Fruit fly (Drosophila melanogaster): ENCODE data around the gene Ndc80.
A peak's percentile ranks its signal among the peaks of the same experiment; 100 is the strongest.

Ndc80 gene

dm6 chrX:13634254-13634999 is 22.6 kb upstream of the Ndc80 start (continued):
- TF ChIP-seq psq (GFP tag; optimal IDR thresholded peaks at IDR 0.05), result no peak
- no peak for TF ChIP-seq salm (tag; optimal IDR thresholded peaks at IDR 0.05)
- peak; percentile 52 for TF ChIP-seq CG12104 (GFP tag; optimal IDR thresholded peaks at IDR 0.05)
- TF ChIP-seq CG2875 (GFP tag; optimal IDR thresholded peaks at IDR 0.05), result peak; percentile 40
- no peak for TF ChIP-seq CG10366 (GFP tag; IDR thresholded peaks at IDR 0.05)
- 0 out of 3 replicates have a peak, but pooled peaks have one; percentile 24 for TF ChIP-seq zfh1 (GFP tag; IDR thresholded peaks at IDR 0.05)
- TF ChIP-seq Deaf1 (tag; optimal IDR thresholded peaks at IDR 0.05), result no peak
- TF ChIP-seq ttk (GFP tag; IDR thresholded peaks at IDR 0.05), result no peak
- TF ChIP-seq CG1529 (GFP tag; optimal IDR thresholded peaks at IDR 0.05), result no peak
- TF ChIP-seq CG7745 (tag; optimal IDR thresholded peaks at IDR 0.05), result no peak
- no peak for TF ChIP-seq CG2199 (GFP tag; IDR thresholded peaks at IDR 0.05)
- TF ChIP-seq sens-2 (GFP tag; IDR thresholded peaks at IDR 0.05), result no peak
- TF ChIP-seq MTF-1 (GFP tag; optimal IDR thresholded peaks at IDR 0.05; ENCODE audit: borderline replicate concordance), result peak; percentile 78
- peak; percentile 83 for TF ChIP-seq CG2120 (GFP tag; optimal IDR thresholded peaks at IDR 0.05)
- TF ChIP-seq p53 (GFP tag; optimal IDR thresholded peaks at IDR 0.05), result no peak
- TF ChIP-seq CG12769 (tag; optimal IDR thresholded peaks at IDR 0.05), result peak; percentile 50
- peak; percentile 80 for TF ChIP-seq CG13296 (GFP tag; optimal IDR thresholded peaks at IDR 0.05)
- no peak for TF ChIP-seq CG14050 (GFP tag; IDR thresholded peaks at IDR 0.05)
- 0 out of 3 replicates have a peak, but pooled peaks have one; percentile 34 for TF ChIP-seq CG11456 (GFP tag; IDR thresholded peaks at IDR 0.05)
- no peak for TF ChIP-seq CG8388 (GFP tag; optimal IDR thresholded peaks at IDR 0.05)
- peak; percentile 51 for TF ChIP-seq her (GFP tag; optimal IDR thresholded peaks at IDR 0.05)
- TF ChIP-seq ewg (GFP tag; optimal IDR thresholded peaks at IDR 0.05), result no peak
- no peak for TF ChIP-seq stc (GFP tag; IDR thresholded peaks at IDR 0.05)
- no peak; the same call in 1 of the 2 replicates for TF ChIP-seq MBD-R2 (GFP tag; IDR thresholded peaks at IDR 0.05)
- TF ChIP-seq CG2129 (GFP tag; IDR thresholded peaks at IDR 0.05; ENCODE audit: partially characterized antibody), result no peak
- TF ChIP-seq Fer1 (GFP tag; optimal IDR thresholded peaks at IDR 0.05), result peak; percentile 80
- peak; percentile 64; the same call in 2 of the 3 replicates for TF ChIP-seq ci (GFP tag; IDR thresholded peaks at IDR 0.05)
- peak; percentile 63 for TF ChIP-seq CG10209 (GFP tag; optimal IDR thresholded peaks at IDR 0.05)
- no peak for TF ChIP-seq ro (GFP tag; IDR thresholded peaks at IDR 0.05)
- TF ChIP-seq CG11093 (GFP tag; IDR thresholded peaks at IDR 0.05), result no peak
- no peak for TF ChIP-seq CG18476 (GFP tag; optimal IDR thresholded peaks at IDR 0.05)
- no peak for TF ChIP-seq CG2889 (GFP tag; IDR thresholded peaks at IDR 0.05)
- no peak for TF ChIP-seq CG34224 (GFP tag; IDR thresholded peaks at IDR 0.05; ENCODE audit: partially characterized antibody)
- TF ChIP-seq ERR (GFP tag; optimal IDR thresholded peaks at IDR 0.05), result peak; percentile 38
- TF ChIP-seq CG1233 (GFP tag; optimal IDR thresholded peaks at IDR 0.05), result peak; percentile 32
- TF ChIP-seq CG4328 (GFP tag; optimal IDR thresholded peaks at IDR 0.05), result peak; percentile 72
- no peak for TF ChIP-seq eyg (GFP tag; optimal IDR thresholded peaks at IDR 0.05)
- TF ChIP-seq CG8924 (tag; optimal IDR thresholded peaks at IDR 0.05), result peak; percentile 6
- no peak for TF ChIP-seq pnt (GFP tag; optimal IDR thresholded peaks at IDR 0.05)
- peak; percentile 61 for TF ChIP-seq slbo (GFP tag; IDR thresholded peaks at IDR 0.05)
- TF ChIP-seq CG7928 (GFP tag; optimal IDR thresholded peaks at IDR 0.05), result no peak
- no peak for TF ChIP-seq CG10462 (GFP tag; optimal IDR thresholded peaks at IDR 0.05)
- peak; percentile 24 for TF ChIP-seq crc (GFP tag; optimal IDR thresholded peaks at IDR 0.05)
- no peak for TF ChIP-seq chinmo (GFP tag; IDR thresholded peaks at IDR 0.05; ENCODE audit: partially characterized antibody)
- TF ChIP-seq Mad (GFP tag; optimal IDR thresholded peaks at IDR 0.05), result no peak
- peak; percentile 47 for TF ChIP-seq Hand (GFP tag; optimal IDR thresholded peaks at IDR 0.05)
- TF ChIP-seq Hmr (GFP tag; optimal IDR thresholded peaks at IDR 0.05), result peak; percentile 81
- peak; percentile 52 for TF ChIP-seq CG7786 (GFP tag; optimal IDR thresholded peaks at IDR 0.05)
- TF ChIP-seq Rfx (GFP tag; IDR thresholded peaks at IDR 0.05), result peak; percentile 59; the same call in 1 of the 2 replicates
- no peak for TF ChIP-seq zen2 (GFP tag; IDR thresholded peaks at IDR 0.05; ENCODE audit: partially characterized antibody)
